Worm (Caenorhabditis elegans) whole organism, young adult: ENCODE measurements around the gene str-233.

Source experiments
- B0336.3 ChIP-seq: fragments of 200-800 bp; sonication (Bioruptor generic); IDR thresholded peaks from 2 replicates; pipeline ENCODE4 v1.3.6; 2022; ENCODE audit warnings: missing genetic modification characterization, missing compliant biosample characterization
- F10E7.11 ChIP-seq: sonication (generic microtip); optimal IDR thresholded peaks from 2 replicates; lab custom pipeline; 2017; ENCODE audit warnings: mild to moderate bottlenecking, missing genetic modification characterization, moderate library complexity, missing compliant biosample characterization
- F57A8.1 ChIP-seq: fragments of 200-800 bp; sonication (Bioruptor generic); optimal IDR thresholded peaks from 2 replicates; lab custom pipeline; 2018; ENCODE audit warnings: mild to moderate bottlenecking, missing genetic modification characterization, moderate library complexity, missing compliant biosample characterization
- F57C9.4 ChIP-seq: sonication (generic microtip); optimal IDR thresholded peaks from 2 replicates; lab custom pipeline; 2017; ENCODE audit warnings: mild to moderate bottlenecking, missing genetic modification characterization, missing compliant biosample characterization
- Y56A3A.18 ChIP-seq: fragments of 200-800 bp; sonication (Bioruptor generic); IDR thresholded peaks from 2 replicates; pipeline ENCODE4 v1.3.6; 2022; ENCODE audit warnings: missing genetic modification reagents, missing genetic modification characterization, missing compliant biosample characterization
- Y79H2A.3 ChIP-seq: fragments of 200-800 bp; sonication (Bioruptor generic); conservative IDR thresholded peaks from 2 replicates; pipeline ENCODE4 v1.3.6; 2022; ENCODE audit warnings: missing genetic modification reagents, missing genetic modification characterization, missing compliant biosample characterization
- ZK185.1 ChIP-seq: sonication (generic microtip); optimal IDR thresholded peaks from 2 replicates; lab custom pipeline; 2016; ENCODE audit warnings: mild to moderate bottlenecking, missing genetic modification characterization, missing compliant biosample characterization; ENCODE audit not compliant: poor library complexity, severe bottlenecking
- ama-1 ChIP-seq, 3 experiments: fragments of 150-350 bp in 1 of 3; sonication (generic microtip) in 2 of 3; optimal IDR thresholded peaks; 2 replicates each; lab custom pipeline; 2014 to 2018; ENCODE audit warnings: missing biosample characterization in 2 of 3, missing genetic modification characterization in 2 of 3, missing genetic modification reagents in 2 of 3
- aptf-2 ChIP-seq: fragments of 200-800 bp; sonication (Bioruptor generic); conservative IDR thresholded peaks from 2 replicates; pipeline ENCODE4 v1.3.6; 2022; ENCODE audit warnings: missing genetic modification reagents, missing genetic modification characterization, missing compliant biosample characterization
- atf-7 ChIP-seq: sonication (generic microtip); optimal IDR thresholded peaks from 2 replicates; lab custom pipeline; 2017; ENCODE audit warnings: mild to moderate bottlenecking, missing genetic modification characterization, missing compliant biosample characterization
- die-1 ChIP-seq: sonication (generic microtip); optimal IDR thresholded peaks from 2 replicates; lab custom pipeline; 2016; ENCODE audit warnings: missing genotype, mild to moderate bottlenecking, missing genetic modification characterization, missing compliant biosample characterization
- dox-1 ChIP-seq: fragments of 200-800 bp; sonication (Bioruptor generic); IDR thresholded peaks from 2 replicates; pipeline ENCODE4 v1.3.6; 2022; ENCODE audit warnings: missing genetic modification reagents, missing genetic modification characterization, missing compliant biosample characterization
- dpff-1 ChIP-seq: sonication (generic microtip); optimal IDR thresholded peaks from 2 replicates; lab custom pipeline; 2017; ENCODE audit warnings: mild to moderate bottlenecking, missing genetic modification characterization, missing compliant biosample characterization
- dpl-1 ChIP-seq: fragments of 150-350 bp; optimal IDR thresholded peaks from 2 replicates; lab custom pipeline; 2014; ENCODE audit warnings: missing biosample characterization, missing genetic modification reagents, missing genetic modification characterization
- efl-1 ChIP-seq: fragments of 150-350 bp; optimal IDR thresholded peaks from 2 replicates; lab custom pipeline; 2014; ENCODE audit warnings: missing biosample characterization, missing genetic modification reagents, missing genetic modification characterization
- egl-18 ChIP-seq: fragments of 200-800 bp; sonication (Bioruptor generic); IDR thresholded peaks from 2 replicates; pipeline ENCODE4 v1.3.6; 2022; ENCODE audit warnings: missing genetic modification reagents, missing genetic modification characterization, missing compliant biosample characterization
- egrh-3 ChIP-seq: fragments of 200-800 bp; sonication (Bioruptor generic); IDR thresholded peaks from 2 replicates; pipeline ENCODE4 v1.3.6; 2022; ENCODE audit warnings: missing genetic modification reagents, missing genetic modification characterization, missing compliant biosample characterization
- fkh-3 ChIP-seq: sonication (generic microtip); optimal IDR thresholded peaks from 2 replicates; lab custom pipeline; 2016; ENCODE audit warnings: mild to moderate bottlenecking, missing genetic modification characterization, missing compliant biosample characterization
- hlh-12 ChIP-seq: sonication (generic microtip); optimal IDR thresholded peaks from 2 replicates; lab custom pipeline; 2016; ENCODE audit warnings: missing genetic modification characterization, missing compliant biosample characterization
- hsf-1 ChIP-seq: fragments of 200-800 bp; sonication (Bioruptor generic); IDR thresholded peaks from 2 replicates; pipeline ENCODE4 v1.3.6; 2022; ENCODE audit warnings: missing genetic modification reagents, missing genetic modification characterization, missing compliant biosample characterization
- lag-1 ChIP-seq: fragments of 200-800 bp; sonication (Bioruptor generic); IDR thresholded peaks from 2 replicates; pipeline ENCODE4 v1.3.6; 2022; ENCODE audit warnings: missing genetic modification reagents, missing genetic modification characterization, missing compliant biosample characterization
- lin-40 ChIP-seq: sonication (generic microtip); optimal IDR thresholded peaks from 2 replicates; lab custom pipeline; 2016; ENCODE audit warnings: missing genetic modification characterization, mild to moderate bottlenecking, missing compliant biosample characterization, missing genotype, missing genetic modification reagents
- lin-54 ChIP-seq: fragments of 200-800 bp; sonication (Bioruptor generic); optimal IDR thresholded peaks from 2 replicates; lab custom pipeline; 2018; ENCODE audit warnings: mild to moderate bottlenecking, missing genetic modification characterization, missing compliant biosample characterization
- lsl-1 ChIP-seq: fragments of 200-800 bp; sonication (Bioruptor generic); optimal IDR thresholded peaks from 2 replicates; lab custom pipeline; 2018; ENCODE audit warnings: mild to moderate bottlenecking, missing genetic modification characterization, moderate library complexity, missing compliant biosample characterization
- nfyb-1 ChIP-seq: fragments of 200-800 bp; sonication (Bioruptor generic); IDR thresholded peaks from 2 replicates; pipeline ENCODE4 v1.3.6; 2022; ENCODE audit warnings: missing genetic modification reagents, missing genetic modification characterization, missing compliant biosample characterization
- nhr-80 ChIP-seq: sonication (generic microtip); optimal IDR thresholded peaks from 2 replicates; lab custom pipeline; 2016; ENCODE audit warnings: missing genetic modification characterization, missing compliant biosample characterization
- pbrm-1 ChIP-seq: fragments of 200-800 bp; sonication (Bioruptor generic); IDR thresholded peaks from 2 replicates; pipeline ENCODE4 v1.3.6; 2022; ENCODE audit warnings: missing genetic modification reagents, missing genetic modification characterization, missing compliant biosample characterization
- rcor-1 ChIP-seq: fragments of 200-800 bp; sonication (Bioruptor generic); IDR thresholded peaks from 2 replicates; pipeline ENCODE4 v1.3.6; 2022; ENCODE audit warnings: missing genetic modification reagents, missing genetic modification characterization, missing compliant biosample characterization
- repo-1 ChIP-seq: sonication (generic microtip); optimal IDR thresholded peaks from 2 replicates; lab custom pipeline; 2017; ENCODE audit warnings: mild to moderate bottlenecking, missing genetic modification characterization, missing compliant biosample characterization
- sdz-38 ChIP-seq: sonication (generic microtip); optimal IDR thresholded peaks from 2 replicates; lab custom pipeline; 2016; ENCODE audit warnings: missing genotype, missing genetic modification characterization, missing compliant biosample characterization
- snpc-1.3 ChIP-seq: sonication (generic microtip); optimal IDR thresholded peaks from 2 replicates; lab custom pipeline; 2017; ENCODE audit warnings: missing genetic modification characterization, mild to moderate bottlenecking, missing compliant biosample characterization, antibody characterized with exemption, moderate library complexity, missing genotype, missing genetic modification reagents; ENCODE audit not compliant: insufficient read depth
- snpc-4 ChIP-seq, 5 experiments: fragments of 150-350 bp in 1 of 5; sonication (generic microtip) in 4 of 5; optimal IDR thresholded peaks; 2 replicates each; lab custom pipeline; 2014 to 2018; ENCODE audit warnings: missing genetic modification characterization in 5 of 5, missing biosample characterization in 3 of 5, antibody characterized with exemption in 2 of 5, mild to moderate bottlenecking in 2 of 5, missing compliant biosample characterization in 2 of 5, missing genotype in 2 of 5, moderate library complexity in 2 of 5, missing genetic modification reagents in 1 of 5
- sptf-2 ChIP-seq: fragments of 200-800 bp; sonication (Bioruptor generic); optimal IDR thresholded peaks from 2 replicates; lab custom pipeline; 2018; ENCODE audit warnings: mild to moderate bottlenecking, missing genetic modification characterization, missing compliant biosample characterization
- tbx-9 ChIP-seq: sonication (generic microtip); optimal IDR thresholded peaks from 2 replicates; lab custom pipeline; 2016; ENCODE audit warnings: borderline replicate concordance, missing genetic modification characterization, inconsistent platforms, missing compliant biosample characterization
- unc-130 ChIP-seq: sonication (generic microtip); optimal IDR thresholded peaks from 2 replicates; lab custom pipeline; 2016; ENCODE audit warnings: missing genetic modification reagents, missing genetic modification characterization, missing compliant biosample characterization
- ztf-18 ChIP-seq: sonication (generic microtip); optimal IDR thresholded peaks from 2 replicates; lab custom pipeline; 2016; ENCODE audit warnings: missing genotype, mild to moderate bottlenecking, missing genetic modification characterization, missing compliant biosample characterization
- ztf-22 ChIP-seq: fragments of 200-800 bp; sonication (Bioruptor generic); optimal IDR thresholded peaks from 2 replicates; lab custom pipeline; 2018; ENCODE audit warnings: mild to moderate bottlenecking, missing genetic modification characterization, moderate library complexity, missing compliant biosample characterization

Gene str-233

ce11 chrV:16053373-16053772 lies 43.9 kb upstream of the str-233 start, which contains the start of gene F14H3.3:
TSS of gene F14H3.3 (minus strand) at chrV:16053473.
- TF ChIP-seq pbrm-1 (GFP tag; lab: Robert Waterston, UW) (no peak), aptf-2 (no peak), fkh-3 (no peak), hsf-1 (GFP tag; lab: Robert Waterston, UW) (no peak), snpc-4 (GFP tag; optimal IDR thresholded peaks at IDR 0.05; lab: Kevin White, UChicago) (no peak), snpc-4 (tag; optimal IDR thresholded peaks at IDR 0.05; lab: Kevin White, UChicago) (no peak), hlh-12 (tag; lab: Kevin White, UChicago) (no peak), ztf-18 (tag; lab: Kevin White, UChicago) (no peak), lin-54 (no peak), dpl-1 (no peak), F57C9.4 (no peak), dox-1 (no peak), lin-40 (tag; lab: Kevin White, UChicago) (no peak), F10E7.11 (tag; lab: Kevin White, UChicago) (no peak), lag-1 (GFP tag; lab: Robert Waterston, UW) (no peak)
- TF ChIP-seq, all 124 proteins: peak for 0

ce11 chrV:16049177-16049576 lies 39.7 kb upstream of the str-233 start, which contains the start of gene best-12:
TSS of gene best-12 (plus strand) at chrV:16049477.
- TF ChIP-seq dpff-1 (tag; lab: Kevin White, UChicago), result no peak
- TF ChIP-seq, all 124 proteins: peak for 0

ce11 chrV:16047508-16047907 lies 38.0 kb upstream of the str-233 start, which contains the start of gene str-198:
TSS of gene str-198 (plus strand) at chrV:16047808.
- TF ChIP-seq efl-1 (GFP tag; lab: Kevin White, UChicago) (no peak), ztf-18 (tag; lab: Kevin White, UChicago) (no peak), egrh-3 (GFP tag; lab: Robert Waterston, UW) (no peak), lsl-1 (no peak), sdz-38 (tag; lab: Kevin White, UChicago) (no peak), hlh-12 (tag; lab: Kevin White, UChicago) (no peak), ama-1 (optimal IDR thresholded peaks at IDR 0.05; lab: Kevin White, UChicago) (no peak), ama-1 (GFP tag; optimal IDR thresholded peaks at IDR 0.05; lab: Kevin White, UChicago) (no peak)

ce11 chrV:16047052-16047451 lies 37.6 kb upstream of the str-233 start:
- TF ChIP-seq egrh-3 (GFP tag; lab: Robert Waterston, UW) (peak; percentile 77; the same call in 1 of the 2 replicates), unc-130 (GFP tag; lab: Kevin White, UChicago) (no peak), Y79H2A.3 (GFP tag; lab: Robert Waterston, UW) (no peak), F57C9.4 (no peak), snpc-1.3 (tag; lab: Kevin White, UChicago) (no peak)

ce11 chrV:16046573-16046972 lies 37.1 kb upstream of the str-233 start, which contains the start of gene ZK285.2:
TSS of gene ZK285.2 (plus strand) at chrV:16046873.
- no peak for TF ChIP-seq rcor-1
- no peak for TF ChIP-seq F57A8.1 (GFP tag; lab: Kevin White, UChicago)
- TF ChIP-seq egrh-3 (GFP tag; lab: Robert Waterston, UW), result no peak
- no peak for TF ChIP-seq sdz-38 (tag; lab: Kevin White, UChicago)
- TF ChIP-seq nfyb-1 (GFP tag; lab: Robert Waterston, UW), result no peak
- no peak for TF ChIP-seq repo-1
- TF ChIP-seq egl-18 (GFP tag; lab: Robert Waterston, UW), result no peak
- TF ChIP-seq die-1 (tag; lab: Kevin White, UChicago), result no peak
- no peak for TF ChIP-seq lin-54
- TF ChIP-seq nhr-80 (tag; lab: Kevin White, UChicago), result no peak
- no peak for TF ChIP-seq sptf-2 (GFP tag; lab: Kevin White, UChicago)
- no peak for TF ChIP-seq atf-7 (tag; lab: Kevin White, UChicago)
- no peak for TF ChIP-seq B0336.3 (GFP tag; lab: Robert Waterston, UW)
- TF ChIP-seq Y56A3A.18 (GFP tag; lab: Robert Waterston, UW), result no peak
- no peak for TF ChIP-seq ama-1 (optimal IDR thresholded peaks at IDR 0.05; lab: Kevin White, UChicago)
- TF ChIP-seq ama-1 (GFP tag; optimal IDR thresholded peaks at IDR 0.05; lab: Kevin White, UChicago), result no peak
- no peak for TF ChIP-seq tbx-9
- TF ChIP-seq ZK185.1, result no peak
- no peak for TF ChIP-seq ztf-22
- TF ChIP-seq, all 124 proteins: peak for 0
